Worm (Caenorhabditis elegans) whole organism, L4 larva: Measurements from ENCODE around the gene T16G12.12.

ENCODE experiments used
- R02D3.7 ChIP-seq: fragments of 150-350 bp; sonication (generic microtip); optimal IDR thresholded peaks from 3 replicates; lab custom pipeline; 2014; ENCODE audit warnings: missing biosample characterization, missing genetic modification characterization
- Y105C5A.15 ChIP-seq: fragments of 200-800 bp; sonication (Bioruptor generic); IDR thresholded peaks from 2 replicates; pipeline ENCODE4 v1.3.6; 2022; ENCODE audit warnings: missing genetic modification characterization, missing compliant biosample characterization
- fos-1 ChIP-seq: fragments of 150-350 bp; optimal IDR thresholded peaks from 2 replicates; lab custom pipeline; 2014; ENCODE audit warnings: missing biosample characterization, missing genetic modification characterization
- hif-1 ChIP-seq, 2 experiments: sonication (generic microtip); optimal IDR thresholded peaks; 2 replicates each; lab custom pipeline; 2016 to 2017; ENCODE audit warnings: missing compliant biosample characterization in 2 of 2, missing genetic modification characterization in 2 of 2, missing genetic modification reagents in 2 of 2, missing genotype in 2 of 2, mild to moderate bottlenecking in 1 of 2
- nhr-42 ChIP-seq: fragments of 200-800 bp; sonication (Bioruptor generic); IDR thresholded peaks from 2 replicates; pipeline ENCODE4 v1.3.6; 2022; ENCODE audit warnings: missing genetic modification characterization, missing compliant biosample characterization
- saeg-2 ChIP-seq: fragments of 200-800 bp; sonication (Bioruptor generic); IDR thresholded peaks from 2 replicates; pipeline ENCODE4 v1.3.6; 2022; ENCODE audit warnings: missing genetic modification reagents, missing genetic modification characterization, missing compliant biosample characterization
- unc-130 ChIP-seq: sonication (generic microtip); optimal IDR thresholded peaks from 2 replicates; lab custom pipeline; 2016; ENCODE audit warnings: missing genetic modification reagents, missing genetic modification characterization, missing compliant biosample characterization

DNA sequence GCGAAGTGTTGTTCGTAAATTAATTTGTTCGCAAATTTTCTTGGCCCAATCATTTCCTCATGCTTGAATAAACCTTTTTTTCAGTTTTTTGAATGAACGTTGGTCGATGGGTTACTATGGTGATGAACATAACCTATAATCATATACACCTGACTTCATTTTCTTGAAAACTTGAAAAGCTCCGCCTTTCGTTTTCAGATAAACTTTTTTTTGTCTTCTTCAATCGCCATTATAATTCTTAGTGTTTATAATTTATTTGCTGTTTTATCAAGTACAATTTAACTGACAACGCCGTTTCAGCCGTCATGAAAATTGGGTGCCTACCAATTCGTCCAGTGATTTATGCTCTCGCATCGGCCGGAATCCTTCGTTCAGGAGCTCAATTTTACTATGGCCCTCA is 16.3 kb upstream of the T16G12.12 start, which contains the start of gene M04D8.7:
- no peak for TF ChIP-seq unc-130
- TF ChIP-seq R02D3.7 = no peak
- TF ChIP-seq hif-1 (tag; optimal IDR thresholded peaks at IDR 0.05; lab: Kevin White, UChicago) = no peak
- TF ChIP-seq Y105C5A.15 (GFP tag; lab: Robert Waterston, UW) = no peak
- TF ChIP-seq saeg-2 = no peak
- TF ChIP-seq nhr-42 (GFP tag; lab: Robert Waterston, UW) = no peak
- no peak for TF ChIP-seq fos-1 (tag; lab: Kevin White, UChicago)
